Worm (Caenorhabditis elegans): ENCODE data around the gene zim-2.

zim-2 gene

ce11 chrIV:10599983-10600382 is 44.9 kb downstream of the zim-2 start, which contains the start of gene R09H10.1:
TSS of gene R09H10.1 (plus strand) at chrIV:10600283.
- TF ChIP-seq blmp-1 (tag; optimal IDR thresholded peaks at IDR 0.05), result no peak
- no peak for TF ChIP-seq hlh-17 (GFP tag; optimal IDR thresholded peaks at IDR 0.05; ENCODE audit: borderline replicate concordance)
- no peak for TF ChIP-seq fkh-8 (tag; optimal IDR thresholded peaks at IDR 0.05)
- no peak for TF ChIP-seq fkh-4 (tag; optimal IDR thresholded peaks at IDR 0.05; ENCODE audit: borderline replicate concordance)

- no peak for TF ChIP-seq ztf-11 (tag; optimal IDR thresholded peaks at IDR 0.05)
- no peak for TF ChIP-seq ceh-8 (GFP tag; optimal IDR thresholded peaks at IDR 0.05)
- TF ChIP-seq unc-62 (GFP tag; optimal IDR thresholded peaks at IDR 0.05), result no peak
- TF ChIP-seq ceh-82 (tag; optimal IDR thresholded peaks at IDR 0.05), result no peak
- TF ChIP-seq ces-1 (GFP tag; optimal IDR thresholded peaks at IDR 0.05), result no peak
- no peak for TF ChIP-seq ceh-88 (GFP tag; IDR thresholded peaks at IDR 0.05)
- no peak for TF ChIP-seq ceh-90 (tag; optimal IDR thresholded peaks at IDR 0.05)
- no peak for TF ChIP-seq zag-1 (tag; optimal IDR thresholded peaks at IDR 0.05)
- TF ChIP-seq fkh-4 (tag; optimal IDR thresholded peaks at IDR 0.05; ENCODE audit: borderline replicate concordance), result no peak
- TF ChIP-seq nhr-12 (tag; optimal IDR thresholded peaks at IDR 0.05), result no peak
Observed at ce11 chrIV:10602644-10603043, 47.6 kb downstream of the zim-2 start, which contains the start of gene R09H10.2. TSS of gene R09H10.2 (plus strand) at chrIV:10602944.

ce11 chrIV:10606575-10607080 is 51.6 kb downstream of the zim-2 start, which contains the start of gene R09H10.3:
TSS of gene R09H10.3 (plus strand) at chrIV:10607030.
- TF ChIP-seq lin-15B (tag; optimal IDR thresholded peaks at IDR 0.05) (no peak), efl-1 (optimal IDR thresholded peaks at IDR 0.05) (no peak), efl-1 (GFP tag; optimal IDR thresholded peaks at IDR 0.05 in 1 of 2) (peak in 1 of 2 experiments; percentile 17), elt-2 (tag; optimal IDR thresholded peaks at IDR 0.05) (peak; percentile 52), nhr-90 (tag; optimal IDR thresholded peaks at IDR 0.05; ENCODE audit: poor library complexity) (no peak), hlh-17 (GFP tag; optimal IDR thresholded peaks at IDR 0.05; ENCODE audit: borderline replicate concordance) (no peak)
